Worm (Caenorhabditis elegans): ENCODE measurements around the gene tmbi-4.

DNA sequence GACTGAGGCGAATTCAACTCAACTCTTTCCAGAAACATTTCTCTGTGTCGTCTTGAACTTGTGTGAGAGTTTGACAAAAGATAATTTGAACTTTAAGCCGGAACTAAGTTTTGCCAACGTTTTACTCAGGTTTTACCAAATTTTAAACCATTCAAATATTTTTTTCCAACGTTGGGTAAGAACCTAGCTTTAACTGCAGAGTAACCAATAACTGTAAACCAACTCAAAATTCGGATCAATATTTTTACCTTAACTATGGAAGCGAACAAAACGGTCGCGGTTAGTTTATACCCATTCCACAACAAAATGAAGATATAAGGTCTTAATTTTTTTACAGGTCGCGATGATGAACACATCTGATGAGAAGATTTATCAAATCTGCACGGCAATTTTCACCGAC is 22.2 kb downstream of the tmbi-4 start:
- TF ChIP-seq med-1 (GFP tag; optimal IDR thresholded peaks at IDR 0.05; ENCODE audit: insufficient read depth) (no peak), ztf-29 (GFP tag; IDR thresholded peaks at IDR 0.05) (no peak), ztf-23 (GFP tag; IDR thresholded peaks at IDR 0.05) (no peak), flt-1 (GFP tag; IDR thresholded peaks at IDR 0.05) (no peak), T22C8.4 (GFP tag; IDR thresholded peaks at IDR 0.05) (no peak), klf-2 (GFP tag; conservative IDR thresholded peaks at IDR 0.05) (no peak)

Measured in whole organism, midembryonic.